Worm (Caenorhabditis elegans): ENCODE measurements around the gene his-60.

Gene his-60

DNA sequence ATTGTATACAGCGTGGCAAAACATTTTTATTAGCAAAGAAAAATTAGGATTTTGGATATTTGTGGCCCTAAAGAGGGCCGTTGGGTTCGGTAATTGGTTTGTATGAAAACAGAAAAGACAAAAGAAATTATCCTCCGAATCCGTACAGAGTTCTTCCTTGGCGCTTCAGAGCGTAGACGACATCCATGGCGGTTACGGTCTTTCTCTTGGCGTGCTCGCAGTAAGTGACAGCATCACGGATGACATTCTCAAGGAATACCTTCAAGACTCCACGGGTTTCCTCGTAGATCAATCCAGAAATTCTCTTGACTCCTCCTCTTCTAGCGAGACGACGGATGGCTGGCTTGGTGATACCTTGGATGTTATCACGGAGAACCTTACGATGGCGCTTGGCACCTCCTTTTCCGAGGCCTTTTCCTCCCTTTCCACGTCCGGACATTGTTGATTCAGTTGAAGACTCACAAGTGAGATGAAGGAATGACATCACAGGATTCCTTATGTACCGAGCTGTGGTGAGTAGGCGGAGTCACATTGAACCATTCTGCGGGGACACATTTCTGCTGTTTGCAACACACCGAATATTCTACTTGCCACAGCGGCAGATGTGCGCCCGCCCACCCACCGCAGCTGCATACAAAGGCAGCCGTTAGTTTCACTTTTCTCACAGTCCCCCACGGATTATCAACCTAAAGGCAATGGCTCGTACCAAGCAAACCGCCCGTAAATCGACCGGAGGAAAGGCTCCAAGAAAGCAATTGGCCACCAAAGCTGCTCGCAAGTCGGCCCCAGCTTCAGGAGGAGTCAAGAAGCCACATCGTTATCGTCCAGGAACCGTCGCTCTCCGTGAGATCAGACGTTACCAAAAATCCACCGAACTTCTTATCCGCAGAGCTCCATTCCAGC, at the start of gene his-60, which contains the start of gene his-59:
Gene his-60 (minus strand): TSS at position 439 of the 903 bp plus-strand sequence.
Gene his-59 (plus strand): TSS at position 696 of the 903 bp plus-strand sequence.
- no peak for TF ChIP-seq elt-3 (tag; optimal IDR thresholded peaks at IDR 0.05)
- no peak for TF ChIP-seq ceh-16 (tag; optimal IDR thresholded peaks at IDR 0.05)
- peak; percentile 4 for TF ChIP-seq lin-15B (tag; optimal IDR thresholded peaks at IDR 0.05)
- TF ChIP-seq nhr-11 (tag; optimal IDR thresholded peaks at IDR 0.05), result no peak
- no peak for TF ChIP-seq mdl-1 (tag; optimal IDR thresholded peaks at IDR 0.05)
- TF ChIP-seq nhr-28 (tag; optimal IDR thresholded peaks at IDR 0.05), result no peak
- no peak for TF ChIP-seq fkh-2 (tag; optimal IDR thresholded peaks at IDR 0.05)
- TF ChIP-seq nhr-25 (tag; optimal IDR thresholded peaks at IDR 0.05), result peak; percentile 90
- no peak for TF ChIP-seq nhr-77 (tag; optimal IDR thresholded peaks at IDR 0.05)
- TF ChIP-seq pqm-1 (tag; optimal IDR thresholded peaks at IDR 0.05), result peak; percentile 33
- peak; percentile 6 for TF ChIP-seq lsy-12 (tag; optimal IDR thresholded peaks at IDR 0.05)
- no peak for TF ChIP-seq egl-5 (tag; optimal IDR thresholded peaks at IDR 0.05)
- peak; percentile 43 for TF ChIP-seq pha-4 (tag; optimal IDR thresholded peaks at IDR 0.05)
- no peak for TF ChIP-seq nhr-67 (tag; optimal IDR thresholded peaks at IDR 0.05)
- peak; percentile 6 for TF ChIP-seq snpc-4 (tag; optimal IDR thresholded peaks at IDR 0.05)
- peak; percentile 27 for TF ChIP-seq elt-2 (tag; optimal IDR thresholded peaks at IDR 0.05)
- peak; percentile 51 for TF ChIP-seq nhr-43 (tag; optimal IDR thresholded peaks at IDR 0.05; ENCODE audit: poor library complexity, severe bottlenecking)
- TF ChIP-seq zag-1 (tag; optimal IDR thresholded peaks at IDR 0.05), result no peak

DNA sequence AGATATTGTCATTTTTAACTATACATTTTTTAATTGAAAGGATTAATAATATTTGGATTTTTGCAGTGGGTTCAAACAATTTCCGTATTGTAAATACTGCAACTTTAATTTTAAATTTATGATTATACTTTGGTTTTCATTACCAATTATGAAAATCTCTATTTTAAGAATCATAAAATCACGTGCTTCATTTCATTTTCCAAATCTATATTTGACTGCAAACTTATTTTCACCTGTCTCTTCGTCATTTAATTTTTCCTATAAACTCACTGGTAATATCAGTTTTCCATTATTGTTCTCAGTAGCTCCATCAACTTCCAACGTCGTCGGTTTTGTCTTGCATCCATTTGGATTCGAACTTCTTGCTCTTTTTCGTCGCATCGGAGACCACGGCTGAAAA, 44.6 kb upstream of the his-60 start, which contains the start of gene R05G6.1:
Gene R05G6.1 (plus strand): TSS at position 301 of the 400 bp plus-strand sequence.
- no peak for TF ChIP-seq ztf-11 (tag; optimal IDR thresholded peaks at IDR 0.05)
- TF ChIP-seq aly-2 (tag; optimal IDR thresholded peaks at IDR 0.05), result no peak
- TF ChIP-seq snpc-4 (tag; optimal IDR thresholded peaks at IDR 0.05), result no peak
- no peak for TF ChIP-seq ztf-4 (tag; optimal IDR thresholded peaks at IDR 0.05)
- no peak for TF ChIP-seq nfya-1 (tag; optimal IDR thresholded peaks at IDR 0.05; ENCODE audit: insufficient read depth)
- no peak for TF ChIP-seq nhr-11 (tag; optimal IDR thresholded peaks at IDR 0.05)
- no peak for TF ChIP-seq pha-4 (tag; optimal IDR thresholded peaks at IDR 0.05)
- TF ChIP-seq mdl-1 (tag; optimal IDR thresholded peaks at IDR 0.05), result no peak
- TF ChIP-seq lin-15B (tag; optimal IDR thresholded peaks at IDR 0.05), result no peak
- no peak for TF ChIP-seq nhr-43 (tag; optimal IDR thresholded peaks at IDR 0.05; ENCODE audit: poor library complexity, severe bottlenecking)
- no peak for TF ChIP-seq ceh-82 (tag; optimal IDR thresholded peaks at IDR 0.05)
- TF ChIP-seq elt-3 (tag; optimal IDR thresholded peaks at IDR 0.05), result no peak
- TF ChIP-seq ama-1 (optimal IDR thresholded peaks at IDR 0.05), result no peak
- TF ChIP-seq egl-5 (tag; optimal IDR thresholded peaks at IDR 0.05), result no peak
- TF ChIP-seq nhr-76 (tag; optimal IDR thresholded peaks at IDR 0.05), result no peak
- no peak for TF ChIP-seq jun-1 (tag; optimal IDR thresholded peaks at IDR 0.05)
- no peak for TF ChIP-seq R02D3.7 (tag; optimal IDR thresholded peaks at IDR 0.05)
- TF ChIP-seq ceh-16 (tag; optimal IDR thresholded peaks at IDR 0.05), result no peak

DNA sequence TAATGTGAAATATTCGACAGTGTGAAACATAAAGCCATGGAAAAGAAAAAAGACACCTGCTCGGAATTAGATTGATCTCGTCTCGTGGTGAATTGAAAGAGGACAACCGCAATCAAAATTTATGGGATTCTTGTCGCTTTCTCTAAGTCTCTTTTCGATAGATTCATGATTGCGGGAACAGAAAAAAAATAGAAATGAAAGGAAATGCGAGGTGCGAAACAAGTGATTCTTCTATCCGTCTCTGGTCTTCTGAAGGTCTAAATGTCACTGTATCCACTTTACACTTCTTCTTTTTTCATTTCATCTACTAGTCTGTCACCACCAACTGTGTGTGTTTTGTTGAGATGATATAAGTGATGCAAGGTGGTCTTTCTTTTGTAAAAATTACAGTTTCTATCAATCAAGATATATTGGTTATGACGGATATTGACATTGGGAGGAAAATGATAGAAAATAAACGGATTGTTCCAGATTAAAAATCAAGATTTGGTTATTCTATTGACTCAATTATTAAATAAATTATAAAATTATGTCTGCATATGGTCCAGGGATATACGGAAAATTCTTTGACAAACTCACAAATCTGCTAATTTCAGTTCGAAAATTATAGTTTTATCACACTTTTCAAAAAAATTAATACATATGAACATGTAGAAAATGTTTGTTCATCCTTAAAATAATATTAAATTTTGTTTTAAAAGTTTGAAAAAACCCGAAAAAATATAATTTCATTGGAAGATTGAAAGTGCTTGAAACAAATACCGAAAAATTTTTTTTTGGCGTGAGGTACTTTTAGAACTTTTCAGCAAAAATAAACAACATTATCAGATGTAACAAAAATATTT, 42.7 kb upstream of the his-60 start:
- TF ChIP-seq nhr-25 (tag; optimal IDR thresholded peaks at IDR 0.05) (peak; percentile 48), egl-5 (tag; optimal IDR thresholded peaks at IDR 0.05) (peak; percentile 26), nhr-67 (tag; optimal IDR thresholded peaks at IDR 0.05) (no peak)

DNA sequence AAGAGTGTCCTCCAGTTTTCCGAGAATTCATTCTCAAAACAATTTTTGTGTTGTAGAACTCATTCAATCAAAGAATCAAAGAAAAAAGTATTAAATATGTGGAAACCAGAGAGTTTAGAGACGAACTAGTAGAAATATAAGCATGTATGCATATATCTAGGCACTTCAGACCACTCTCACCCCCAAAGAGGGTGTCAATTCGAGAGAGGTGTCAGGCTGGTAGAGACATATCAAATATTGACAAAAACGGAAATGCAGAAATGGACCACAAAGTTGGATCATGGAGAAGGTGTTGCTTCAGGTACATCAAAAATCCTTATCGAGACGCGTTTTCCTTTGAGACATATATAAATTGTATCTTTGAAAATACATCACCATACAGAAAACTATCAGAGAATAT, 36.0 kb upstream of the his-60 start:
- TF ChIP-seq daf-12 (tag; optimal IDR thresholded peaks at IDR 0.05), result no peak
- peak; percentile 27 for TF ChIP-seq pha-4 (tag; optimal IDR thresholded peaks at IDR 0.05)
- no peak for TF ChIP-seq elt-1 (tag; optimal IDR thresholded peaks at IDR 0.05)
- no peak for TF ChIP-seq R02D3.7 (tag; optimal IDR thresholded peaks at IDR 0.05)

DNA sequence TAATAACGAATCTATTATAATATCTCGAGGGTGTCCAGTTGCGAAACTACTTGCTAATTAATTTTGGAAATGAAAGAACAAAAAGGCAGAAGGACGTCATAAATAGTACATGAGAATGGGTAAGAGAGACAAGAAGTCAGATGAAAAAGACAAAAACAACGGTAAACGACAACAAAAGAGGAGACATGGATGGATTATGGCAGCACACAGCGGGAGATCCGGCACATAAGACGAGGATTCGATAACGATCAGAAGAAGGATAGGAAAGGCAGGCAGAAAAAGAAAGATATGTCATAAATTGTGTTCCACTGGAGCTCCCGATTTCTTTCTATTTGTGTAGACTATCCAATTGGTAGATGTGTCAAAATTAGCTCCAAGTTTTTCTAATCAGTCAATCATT, 33.8 kb upstream of the his-60 start:
- TF ChIP-seq mml-1 (tag; optimal IDR thresholded peaks at IDR 0.05) (no peak), egl-5 (tag; optimal IDR thresholded peaks at IDR 0.05) (no peak), lin-39 (tag; optimal IDR thresholded peaks at IDR 0.05) (no peak), nhr-25 (tag; optimal IDR thresholded peaks at IDR 0.05) (no peak), tbx-2 (tag; optimal IDR thresholded peaks at IDR 0.05) (no peak), fos-1 (tag; optimal IDR thresholded peaks at IDR 0.05) (no peak), eor-1 (tag; optimal IDR thresholded peaks at IDR 0.05) (no peak), ztf-4 (tag; optimal IDR thresholded peaks at IDR 0.05) (no peak), jun-1 (tag; optimal IDR thresholded peaks at IDR 0.05) (no peak)

Data from whole organism, L3 larva.